Worm (Caenorhabditis elegans) whole organism, L1 larva: ENCODE measurements around the gene dmd-10.

Experiments
- alr-1 ChIP-seq: fragments of 200-800 bp; sonication (Bioruptor generic); optimal IDR thresholded peaks from 2 replicates; lab custom pipeline; 2018; ENCODE audit warnings: borderline replicate concordance, mild to moderate bottlenecking, missing genetic modification characterization, missing compliant biosample characterization
- ceh-82 ChIP-seq, 3 experiments: fragments of 150-350 bp in 1 of 3; sonication (generic microtip) in 2 of 3; optimal IDR thresholded peaks; 2 replicates each; lab custom pipeline; 2014 to 2017; ENCODE audit warnings: missing biosample characterization in 3 of 3, missing genetic modification characterization in 3 of 3
- egl-27 ChIP-seq, 2 experiments: fragments of 150-350 bp in 1 of 2; sonication (generic microtip); optimal IDR thresholded peaks; 3 replicates each; lab custom pipeline; 2017 to 2018; ENCODE audit warnings: missing biosample characterization in 2 of 2, missing genetic modification characterization in 2 of 2, missing genetic modification reagents in 2 of 2
- grh-1 ChIP-seq: fragments of 200-800 bp; sonication (Bioruptor generic); IDR thresholded peaks from 2 replicates; pipeline ENCODE4 v1.3.6; 2022; ENCODE audit warnings: missing genetic modification reagents, missing genetic modification characterization, missing compliant biosample characterization
- lin-15B ChIP-seq: fragments of 150-350 bp; sonication (generic microtip); optimal IDR thresholded peaks from 3 replicates; lab custom pipeline; 2014; ENCODE audit warnings: missing biosample characterization, missing genetic modification characterization
- mep-1 ChIP-seq: fragments of 150-350 bp; optimal IDR thresholded peaks from 2 replicates; lab custom pipeline; 2014; ENCODE audit warnings: missing biosample characterization, missing genetic modification characterization
- nhr-11 ChIP-seq: fragments of 150-350 bp; optimal IDR thresholded peaks from 2 replicates; lab custom pipeline; 2014; ENCODE audit warnings: missing biosample characterization, missing genetic modification characterization
- nhr-12 ChIP-seq: sonication (generic microtip); optimal IDR thresholded peaks from 2 replicates; lab custom pipeline; 2017; ENCODE audit warnings: missing biosample characterization, missing genetic modification characterization
- nhr-28 ChIP-seq: fragments of 150-350 bp; optimal IDR thresholded peaks from 2 replicates; lab custom pipeline; 2014; ENCODE audit warnings: missing biosample characterization, missing genetic modification characterization
- nhr-77 ChIP-seq: fragments of 150-350 bp; optimal IDR thresholded peaks from 2 replicates; lab custom pipeline; 2014; ENCODE audit warnings: missing biosample characterization, missing genetic modification characterization
- unc-30 ChIP-seq: sonication (generic microtip); optimal IDR thresholded peaks from 2 replicates; lab custom pipeline; 2017; ENCODE audit warnings: missing biosample characterization, missing genetic modification characterization
- unc-62 ChIP-seq: fragments of 150-350 bp; optimal IDR thresholded peaks from 2 replicates; lab custom pipeline; 2014; ENCODE audit warnings: missing biosample characterization, missing genetic modification reagents, missing genetic modification characterization
- zag-1 ChIP-seq: fragments of 150-350 bp; optimal IDR thresholded peaks from 2 replicates; lab custom pipeline; 2014; ENCODE audit warnings: missing biosample characterization, missing genetic modification characterization
- ztf-11 ChIP-seq, 2 experiments: sonication (generic microtip); optimal IDR thresholded peaks; 2 replicates each; lab custom pipeline; 2016 to 2017; ENCODE audit warnings: missing genetic modification characterization in 2 of 2, missing biosample characterization in 1 of 2, missing compliant biosample characterization in 1 of 2

DNA sequence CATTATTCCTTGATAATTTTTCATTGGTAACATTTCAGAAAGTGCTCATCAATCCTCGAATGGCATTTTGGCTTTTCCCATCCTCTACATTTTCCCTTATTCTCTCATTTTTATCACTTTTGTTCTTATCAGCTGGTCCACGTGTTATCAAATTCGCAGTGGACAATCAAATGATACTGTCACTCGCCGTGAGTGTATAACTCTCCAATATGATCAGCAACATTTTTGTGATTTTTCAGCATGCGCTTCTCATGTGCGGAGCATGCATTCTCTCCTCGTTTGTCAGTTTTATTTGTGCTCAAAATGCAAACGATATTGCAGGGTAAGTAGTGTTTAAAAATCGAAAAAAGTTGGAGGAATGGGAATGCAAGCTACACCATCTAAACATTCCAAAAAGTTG, 23.8 kb downstream of the dmd-10 start:
- TF ChIP-seq unc-30: no peak
- no peak for TF ChIP-seq lin-15B (tag; lab: Kevin White, UChicago)
- TF ChIP-seq nhr-77 (tag; lab: Kevin White, UChicago): no peak
- TF ChIP-seq alr-1: no peak
- TF ChIP-seq nhr-28 (tag; lab: Kevin White, UChicago): no peak
- TF ChIP-seq ztf-11 (tag; optimal IDR thresholded peaks at IDR 0.05; lab: Kevin White, UChicago): no peak
- no peak for TF ChIP-seq nhr-11 (tag; lab: Kevin White, UChicago)
- TF ChIP-seq nhr-12: no peak
- no peak for TF ChIP-seq grh-1 (GFP tag; lab: Robert Waterston, UW)
- no peak for TF ChIP-seq egl-27 (tag; optimal IDR thresholded peaks at IDR 0.05; lab: Kevin White, UChicago)
- no peak for TF ChIP-seq unc-62
- no peak for TF ChIP-seq zag-1 (tag; lab: Kevin White, UChicago)
- no peak for TF ChIP-seq mep-1
- no peak for TF ChIP-seq ceh-82 (tag; optimal IDR thresholded peaks at IDR 0.05; lab: Kevin White, UChicago)
